Worm (Caenorhabditis elegans): ENCODE results near the gene bcl-11.
A peak's percentile ranks its signal among the peaks of the same experiment; 100 is the strongest.

The bcl-11 gene

DNA sequence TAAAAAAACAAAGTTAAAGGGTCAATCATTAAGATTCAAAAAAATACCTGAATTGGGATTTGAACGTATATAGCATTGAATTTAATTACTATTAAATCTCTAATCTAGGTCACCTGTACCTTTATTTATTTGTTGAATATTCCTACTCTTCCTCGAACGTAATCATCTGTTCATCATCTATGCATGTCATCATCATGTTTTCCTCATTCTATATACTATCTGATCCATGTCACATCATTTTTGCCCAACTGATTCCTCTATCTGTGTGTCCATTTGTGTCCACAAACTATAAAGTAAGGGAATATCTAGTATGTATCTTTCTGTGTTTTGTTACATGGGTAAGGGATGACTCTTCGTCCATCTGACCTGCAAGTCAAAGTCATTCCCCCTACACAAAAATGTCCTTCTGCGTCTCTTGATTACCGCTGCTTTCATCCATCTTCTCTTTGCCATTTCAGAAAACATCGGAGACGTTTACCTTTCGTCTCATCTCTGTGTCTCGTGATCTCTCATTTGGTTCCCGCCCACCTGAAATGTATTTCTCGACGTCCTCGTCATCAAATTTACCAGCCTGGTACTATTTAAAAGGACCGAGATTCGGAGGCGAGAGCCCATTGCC, 33.0 kb upstream of the bcl-11 start:
- TF ChIP-seq ceh-83 (GFP tag; optimal IDR thresholded peaks at IDR 0.05) (no peak), elt-1 (tag; optimal IDR thresholded peaks at IDR 0.05; ENCODE audit: borderline replicate concordance, insufficient read depth) (peak; percentile 29)

ce11 chrV:6323602-6324001, 32.2 kb upstream of the bcl-11 start:
- TF ChIP-seq snpc-4 (tag; optimal IDR thresholded peaks at IDR 0.05) (no peak), ces-1 (GFP tag; optimal IDR thresholded peaks at IDR 0.05) (no peak), mab-5 (tag; optimal IDR thresholded peaks at IDR 0.05) (no peak), zip-8 (tag; optimal IDR thresholded peaks at IDR 0.05) (no peak), drap-1 (GFP tag; optimal IDR thresholded peaks at IDR 0.05) (no peak), unc-120 (tag; optimal IDR thresholded peaks at IDR 0.05; ENCODE audit: poor library complexity, severe bottlenecking) (no peak), elt-3 (tag; optimal IDR thresholded peaks at IDR 0.05) (no peak)

DNA sequence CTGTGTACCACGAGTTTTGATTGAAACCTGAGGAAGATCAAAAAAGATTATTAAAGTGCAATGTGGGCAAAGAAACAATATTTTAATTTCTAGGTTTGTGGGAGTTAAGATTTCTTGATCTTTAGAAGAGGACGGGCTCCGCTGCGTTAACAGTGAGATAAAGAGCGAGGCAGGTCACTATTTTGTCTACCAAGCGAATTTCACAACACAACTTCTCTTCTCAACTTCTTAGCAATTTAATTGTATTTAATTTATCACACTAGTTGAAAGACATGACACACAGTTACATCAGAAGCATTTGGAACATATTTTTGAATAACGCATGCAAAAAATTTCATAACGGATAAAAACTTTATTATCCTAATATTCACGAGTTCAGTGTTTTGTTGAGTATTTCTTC, 29.4 kb upstream of the bcl-11 start:
- TF ChIP-seq ceh-83 (GFP tag; optimal IDR thresholded peaks at IDR 0.05) (no peak), bed-3 (GFP tag; optimal IDR thresholded peaks at IDR 0.05) (no peak), nhr-2 (tag; optimal IDR thresholded peaks at IDR 0.05) (no peak)

DNA sequence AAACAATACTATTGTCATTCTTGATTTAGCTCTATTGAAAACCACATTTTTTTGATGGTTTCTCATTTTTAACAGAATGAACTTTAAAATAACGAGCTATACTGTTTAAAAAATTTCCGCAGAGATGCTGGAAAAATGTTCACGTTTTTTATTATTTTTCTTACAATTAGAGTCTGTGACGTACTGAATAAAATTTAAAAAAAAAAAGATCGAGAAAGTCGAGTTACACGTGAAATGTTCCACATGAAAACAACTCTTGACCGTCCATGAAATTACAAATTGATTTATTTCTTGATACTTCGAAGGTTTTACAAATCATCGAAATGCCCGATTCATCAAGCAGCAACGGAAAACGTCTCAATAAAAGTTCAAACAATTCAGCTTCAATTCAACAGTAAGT, 28.8 kb upstream of the bcl-11 start, which contains the start of gene fbxa-202:
fbxa-202 (plus strand) TSS at position 301 of the 400 bp plus-strand sequence.
- TF ChIP-seq ceh-83 (GFP tag; optimal IDR thresholded peaks at IDR 0.05) (no peak), mep-1 (tag; optimal IDR thresholded peaks at IDR 0.05) (no peak), hlh-1 (tag; optimal IDR thresholded peaks at IDR 0.05) (no peak), nhr-2 (tag; optimal IDR thresholded peaks at IDR 0.05) (no peak), ceh-39 (tag; optimal IDR thresholded peaks at IDR 0.05) (no peak), lin-32 (GFP tag; optimal IDR thresholded peaks at IDR 0.05) (no peak), flh-1 (GFP tag; optimal IDR thresholded peaks at IDR 0.05) (no peak)

- no peak for TF ChIP-seq nhr-12 (tag; optimal IDR thresholded peaks at IDR 0.05)
- no peak for TF ChIP-seq ham-2 (GFP tag; optimal IDR thresholded peaks at IDR 0.05)
- TF ChIP-seq sptf-1 (tag; optimal IDR thresholded peaks at IDR 0.05): no peak
- no peak for TF ChIP-seq mep-1 (tag; optimal IDR thresholded peaks at IDR 0.05)
- no peak for TF ChIP-seq ceh-43 (GFP tag; optimal IDR thresholded peaks at IDR 0.05)
- TF ChIP-seq bed-3 (GFP tag; optimal IDR thresholded peaks at IDR 0.05): no peak
- no peak for TF ChIP-seq unc-120 (tag; optimal IDR thresholded peaks at IDR 0.05; ENCODE audit: poor library complexity, severe bottlenecking)
- TF ChIP-seq pha-4 (tag; optimal IDR thresholded peaks at IDR 0.05): no peak
- no peak for TF ChIP-seq tbx-8 (GFP tag; optimal IDR thresholded peaks at IDR 0.05)
- no peak for TF ChIP-seq nhr-237 (tag; optimal IDR thresholded peaks at IDR 0.05)
- no peak for TF ChIP-seq mab-5 (tag; optimal IDR thresholded peaks at IDR 0.05)
- TF ChIP-seq flh-1 (GFP tag; optimal IDR thresholded peaks at IDR 0.05): no peak
Observed at ce11 chrV:6328897-6329296, 26.9 kb upstream of the bcl-11 start, which contains the start of gene T28C12.2. Gene T28C12.2, plus strand, starts transcription at chrV:6329197.

DNA sequence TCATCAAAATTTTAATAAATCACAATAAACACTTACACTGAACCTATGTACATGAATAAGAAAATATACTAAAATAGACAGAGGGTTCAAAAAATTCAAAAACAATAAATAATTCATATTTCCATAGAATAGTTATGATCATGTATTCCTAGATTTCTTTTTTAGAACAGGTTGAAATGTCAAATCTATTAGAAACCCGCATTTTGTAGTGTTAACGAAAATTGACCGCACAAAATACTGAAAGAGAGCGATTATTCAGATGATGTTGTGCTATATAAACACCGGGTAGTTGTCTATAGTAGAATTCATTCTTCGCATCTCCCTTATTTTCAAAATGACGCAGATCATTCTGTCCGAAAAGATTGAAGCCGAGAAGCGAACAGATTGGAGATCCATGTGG, 24.2 kb upstream of the bcl-11 start, which contains the start of gene T28C12.1:
T28C12.1 (plus strand) TSS at position 301 of the 400 bp plus-strand sequence.
- TF ChIP-seq ham-2 (GFP tag; optimal IDR thresholded peaks at IDR 0.05): no peak
- no peak for TF ChIP-seq unc-120 (tag; optimal IDR thresholded peaks at IDR 0.05; ENCODE audit: poor library complexity, severe bottlenecking)
- no peak for TF ChIP-seq lsy-2 (tag; optimal IDR thresholded peaks at IDR 0.05)
- no peak for TF ChIP-seq zip-8 (tag; optimal IDR thresholded peaks at IDR 0.05)
- no peak for TF ChIP-seq nhr-28 (tag; optimal IDR thresholded peaks at IDR 0.05)
- no peak for TF ChIP-seq cnd-1 (tag; optimal IDR thresholded peaks at IDR 0.05)
- TF ChIP-seq ceh-83 (GFP tag; optimal IDR thresholded peaks at IDR 0.05): no peak
- no peak for TF ChIP-seq ces-1 (GFP tag; optimal IDR thresholded peaks at IDR 0.05)
- no peak for TF ChIP-seq mep-1 (tag; optimal IDR thresholded peaks at IDR 0.05)
- TF ChIP-seq hlh-1 (tag; optimal IDR thresholded peaks at IDR 0.05): no peak
- no peak for TF ChIP-seq tbx-8 (GFP tag; optimal IDR thresholded peaks at IDR 0.05)
- no peak for TF ChIP-seq unc-39 (tag; optimal IDR thresholded peaks at IDR 0.05)

ce11 chrV:6335226-6335625, 20.6 kb upstream of the bcl-11 start:
- no peak for TF ChIP-seq elt-3 (tag; optimal IDR thresholded peaks at IDR 0.05)
- TF ChIP-seq nhr-2 (tag; optimal IDR thresholded peaks at IDR 0.05): no peak
- no peak for TF ChIP-seq cnd-1 (tag; optimal IDR thresholded peaks at IDR 0.05)
- no peak for TF ChIP-seq bed-3 (GFP tag; optimal IDR thresholded peaks at IDR 0.05)
- no peak for TF ChIP-seq ztf-11 (tag; optimal IDR thresholded peaks at IDR 0.05)
- no peak for TF ChIP-seq tbx-8 (GFP tag; optimal IDR thresholded peaks at IDR 0.05)
- no peak for TF ChIP-seq ceh-39 (tag; optimal IDR thresholded peaks at IDR 0.05)
- no peak for TF ChIP-seq ces-1 (GFP tag; optimal IDR thresholded peaks at IDR 0.05)
- TF ChIP-seq mep-1 (tag; optimal IDR thresholded peaks at IDR 0.05): no peak
- TF ChIP-seq sptf-1 (tag; optimal IDR thresholded peaks at IDR 0.05): no peak
- no peak for TF ChIP-seq ham-2 (GFP tag; optimal IDR thresholded peaks at IDR 0.05)
- TF ChIP-seq nhr-237 (tag; optimal IDR thresholded peaks at IDR 0.05): no peak
- no peak for TF ChIP-seq M03D4.4 (tag; optimal IDR thresholded peaks at IDR 0.05)

Data from whole organism, mixed stage, embryonic.